Worm (Caenorhabditis elegans): Measurements from ENCODE around the gene mlp-1.

DNA sequence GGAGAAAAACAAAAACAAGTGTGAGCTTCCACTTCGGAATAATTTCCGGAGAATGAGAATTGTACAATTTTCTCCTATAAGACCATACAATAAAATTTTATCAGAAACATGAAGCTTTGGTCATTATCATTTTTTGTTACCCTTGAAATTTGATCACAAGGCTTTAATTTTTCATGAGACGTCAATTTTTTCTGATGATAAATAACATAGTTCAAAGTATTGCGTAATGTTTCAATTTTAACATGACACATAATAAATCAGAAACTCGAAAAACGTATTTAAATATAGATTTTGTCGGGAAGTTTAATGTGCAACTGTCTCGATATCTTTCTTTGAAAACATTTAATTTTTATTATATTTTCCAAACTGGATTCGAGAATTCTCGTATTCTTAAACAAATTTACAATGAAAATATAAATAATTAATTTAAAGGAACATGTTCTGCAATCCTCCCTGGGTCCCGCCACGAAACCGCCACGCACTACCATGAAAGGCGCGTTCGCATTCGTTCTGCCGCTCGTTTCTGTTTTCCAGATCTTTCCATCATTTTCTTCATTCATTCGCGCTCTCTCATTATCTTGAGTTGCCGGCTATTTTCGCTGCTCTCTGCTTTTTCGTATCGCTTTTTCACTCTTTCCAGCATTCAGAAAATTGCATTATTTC is 35.9 kb downstream of the mlp-1 start:
- TF ChIP-seq ztf-23 (GFP tag; IDR thresholded peaks at IDR 0.05) (no peak), ztf-29 (GFP tag; IDR thresholded peaks at IDR 0.05) (no peak), med-1 (GFP tag; optimal IDR thresholded peaks at IDR 0.05; ENCODE audit: insufficient read depth) (no peak), tab-1 (GFP tag; IDR thresholded peaks at IDR 0.05) (no peak), T22C8.4 (GFP tag; IDR thresholded peaks at IDR 0.05) (no peak), flt-1 (GFP tag; IDR thresholded peaks at IDR 0.05) (no peak), cog-1 (tag; optimal IDR thresholded peaks at IDR 0.05) (no peak), klf-2 (GFP tag; conservative IDR thresholded peaks at IDR 0.05) (no peak)
